Worm (Caenorhabditis elegans) whole organism, late embryonic: ENCODE data around the gene T09A5.14.

ENCODE experiments used
- ama-1 ChIP-seq: fragments of 150-350 bp; optimal IDR thresholded peaks from 2 replicates; lab custom pipeline; 2014
- hlh-30 ChIP-seq: sonication (generic microtip); optimal IDR thresholded peaks from 2 replicates; lab custom pipeline; 2017; ENCODE audit warnings: antibody characterized with exemption, missing genetic modification characterization, missing compliant biosample characterization; ENCODE audit not compliant: insufficient read depth
- odd-2 ChIP-seq: sonication (generic microtip); optimal IDR thresholded peaks from 2 replicates; lab custom pipeline; 2017; ENCODE audit warnings: antibody characterized with exemption, mild to moderate bottlenecking, missing genetic modification characterization, missing compliant biosample characterization

DNA sequence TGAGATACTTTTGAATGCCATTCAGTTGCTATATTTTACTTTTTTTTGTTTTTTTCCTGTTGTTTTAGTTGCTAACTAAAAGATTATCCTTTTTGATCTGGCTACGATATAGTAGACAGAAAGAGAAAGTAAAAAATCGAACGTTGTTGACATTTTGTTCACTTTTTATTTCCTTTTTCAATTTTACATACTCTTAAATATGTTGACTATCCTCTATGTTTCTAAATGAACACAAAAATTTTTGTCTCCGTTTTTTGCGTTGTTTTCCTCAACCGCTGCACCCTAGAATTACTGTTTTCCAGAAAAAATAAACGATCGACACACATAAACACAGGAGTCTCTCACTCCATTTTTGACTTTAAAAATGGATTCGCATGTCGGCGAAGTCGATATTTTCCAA, 9.9 kb downstream of the T09A5.14 start, which contains the start of gene klp-3:
- TF ChIP-seq hlh-30, result no peak
- no peak for TF ChIP-seq ama-1
- TF ChIP-seq odd-2 (tag; lab: Kevin White, UChicago), result no peak
